Fruit fly (Drosophila melanogaster) whole organism, embryonic: ENCODE results near the gene CG31467.

Experiments used
- Bdp1 ChIP-seq: fragments of 200-800 bp; sonication (Bioruptor generic); optimal IDR thresholded peaks from 3 replicates; lab custom pipeline; 2016; ENCODE audit warnings: missing biosample characterization, missing genetic modification characterization
- BtbVII ChIP-seq: fragments of 200-800 bp; sonication (Bioruptor generic); optimal IDR thresholded peaks from 3 replicates; lab custom pipeline; 2017; ENCODE audit warnings: missing biosample characterization, mild to moderate bottlenecking, missing genetic modification characterization
- CG10274 ChIP-seq: fragments of 200-800 bp; sonication (Bioruptor generic); optimal IDR thresholded peaks from 3 replicates; lab custom pipeline; 2017; ENCODE audit warnings: missing biosample characterization, mild to moderate bottlenecking, missing genetic modification characterization
- CG10431 ChIP-seq: fragments of 200-800 bp; sonication (Bioruptor generic); optimal IDR thresholded peaks from 3 replicates; lab custom pipeline; 2018; ENCODE audit warnings: missing biosample characterization, mild to moderate bottlenecking, missing genetic modification characterization
- CG10565 ChIP-seq: fragments of 200-800 bp; sonication (Bioruptor generic); optimal IDR thresholded peaks from 3 replicates; lab custom pipeline; 2016; ENCODE audit warnings: missing biosample characterization, mild to moderate bottlenecking, missing genetic modification characterization
- CG11247 ChIP-seq: fragments of 200-800 bp; sonication (Bioruptor generic); IDR thresholded peaks from 2 replicates; pipeline ENCODE4 v1.3.6; 2022; ENCODE audit warnings: missing biosample characterization, missing genetic modification characterization
- CG12769 ChIP-seq: fragments of 200-800 bp; sonication (Bioruptor generic); optimal IDR thresholded peaks from 2 replicates; lab custom pipeline; 2019; ENCODE audit warnings: missing biosample characterization, mild to moderate bottlenecking, missing genetic modification characterization, moderate library complexity
- CG14860 ChIP-seq: fragments of 200-800 bp; sonication (Bioruptor generic); IDR thresholded peaks from 3 replicates; pipeline ENCODE4 v1.3.6; 2022; ENCODE audit warnings: missing biosample characterization, missing genetic modification characterization; ENCODE audit not compliant: partially characterized antibody
- CG16813 ChIP-seq: fragments of 200-800 bp; sonication (Bioruptor generic); IDR thresholded peaks from 3 replicates; pipeline ENCODE4 v1.3.6; 2022; ENCODE audit warnings: missing biosample characterization, missing genetic modification characterization; ENCODE audit not compliant: partially characterized antibody
- CG30020 ChIP-seq: fragments of 200-800 bp; optimal IDR thresholded peaks from 2 replicates; lab custom pipeline; 2019; ENCODE audit warnings: missing biosample characterization, mild to moderate bottlenecking, missing genetic modification characterization, moderate library complexity
- CG4404 ChIP-seq: fragments of 200-800 bp; sonication (Bioruptor generic); IDR thresholded peaks from 2 replicates; pipeline ENCODE4 v1.3.6; 2022; ENCODE audit warnings: missing biosample characterization, missing genetic modification characterization
- CG5180 ChIP-seq: fragments of 200-800 bp; sonication (Bioruptor generic); optimal IDR thresholded peaks from 3 replicates; lab custom pipeline; 2017; ENCODE audit warnings: missing biosample characterization, missing genetic modification characterization, mild to moderate bottlenecking, moderate library complexity, missing genetic modification reagents
- CG7745 ChIP-seq: fragments of 200-800 bp; sonication (Bioruptor generic); optimal IDR thresholded peaks from 2 replicates; lab custom pipeline; 2018; ENCODE audit warnings: missing biosample characterization, mild to moderate bottlenecking, missing genetic modification characterization, moderate library complexity
- CG8089 ChIP-seq: fragments of 200-800 bp; sonication (Bioruptor generic); optimal IDR thresholded peaks from 3 replicates; lab custom pipeline; 2016; ENCODE audit warnings: missing biosample characterization, missing genetic modification characterization
- D19B ChIP-seq: fragments of 200-800 bp; sonication (Bioruptor generic); optimal IDR thresholded peaks from 2 replicates; lab custom pipeline; 2017; ENCODE audit warnings: missing biosample characterization, mild to moderate bottlenecking, missing genetic modification characterization
- Dip2 ChIP-seq: fragments of 200-800 bp; sonication (Bioruptor generic); IDR thresholded peaks from 2 replicates; pipeline ENCODE4 v1.3.6; 2022; ENCODE audit warnings: missing biosample characterization, missing genetic modification characterization
- HLHmδ ChIP-seq: fragments of 200-800 bp; sonication (Bioruptor generic); optimal IDR thresholded peaks from 2 replicates; lab custom pipeline; 2018; ENCODE audit warnings: missing biosample characterization, mild to moderate bottlenecking, missing genetic modification characterization, moderate library complexity
- HmgD ChIP-seq: fragments of 200-800 bp; sonication (Bioruptor generic); optimal IDR thresholded peaks from 3 replicates; lab custom pipeline; 2016; ENCODE audit warnings: missing biosample characterization, missing genetic modification characterization
- Lpt ChIP-seq: fragments of >200 bp; optimal IDR thresholded peaks from 2 replicates; lab custom pipeline; 2018; ENCODE audit warnings: missing biosample characterization, missing genetic modification characterization
- Oaz ChIP-seq: fragments of 200-800 bp; sonication (Bioruptor generic); IDR thresholded peaks from 2 replicates; pipeline ENCODE4 v1.3.6; 2022; ENCODE audit warnings: missing biosample characterization, missing genetic modification characterization
- Oli ChIP-seq: fragments of 200-800 bp; sonication (Bioruptor generic); optimal IDR thresholded peaks from 2 replicates; lab custom pipeline; 2018; ENCODE audit warnings: missing biosample characterization, mild to moderate bottlenecking, missing genetic modification characterization, moderate library complexity
- Rx ChIP-seq: fragments of 200-800 bp; sonication (Bioruptor generic); IDR thresholded peaks from 2 replicates; pipeline ENCODE4 v1.3.6; 2022; ENCODE audit warnings: missing biosample characterization, missing genetic modification characterization
- Sox102F ChIP-seq: fragments of 200-800 bp; sonication (Bioruptor generic); optimal IDR thresholded peaks from 2 replicates; lab custom pipeline; 2018; ENCODE audit warnings: missing biosample characterization, mild to moderate bottlenecking, missing genetic modification characterization, moderate library complexity
- Xrp1 ChIP-seq: fragments of 200-800 bp; sonication (Bioruptor generic); IDR thresholded peaks from 2 replicates; pipeline ENCODE4 v1.3.6; 2022; ENCODE audit warnings: missing biosample characterization, missing genetic modification characterization
- ab ChIP-seq: fragments of 200-800 bp; sonication (Bioruptor generic); optimal IDR thresholded peaks from 2 replicates; lab custom pipeline; 2016; ENCODE audit warnings: missing biosample characterization, missing genetic modification characterization
- amos ChIP-seq: fragments of 200-800 bp; sonication (Bioruptor generic); IDR thresholded peaks from 2 replicates; pipeline ENCODE4 v1.3.6; 2022; ENCODE audit warnings: missing biosample characterization, missing genetic modification characterization; ENCODE audit not compliant: partially characterized antibody
- bcd ChIP-seq: fragments of 200-800 bp; sonication (Bioruptor generic); optimal IDR thresholded peaks from 2 replicates; lab custom pipeline; 2017; ENCODE audit warnings: missing biosample characterization, mild to moderate bottlenecking, missing genetic modification characterization
- bsh ChIP-seq, 2 experiments: fragments of 200-800 bp; sonication (Bioruptor generic); optimal IDR thresholded peaks; 2 replicates each; lab custom pipeline; 2017 to 2018; ENCODE audit warnings: mild to moderate bottlenecking in 2 of 2, missing biosample characterization in 2 of 2, missing genetic modification characterization in 2 of 2, moderate library complexity in 1 of 2
- chm ChIP-seq: fragments of 200-800 bp; sonication (Bioruptor generic); IDR thresholded peaks from 2 replicates; pipeline ENCODE4 v1.3.6; 2022; ENCODE audit warnings: missing biosample characterization, missing genetic modification characterization
- cwo ChIP-seq: fragments of 200-800 bp; sonication (Bioruptor generic); optimal IDR thresholded peaks from 3 replicates; lab custom pipeline; 2017; ENCODE audit warnings: missing biosample characterization, missing genetic modification characterization, mild to moderate bottlenecking, moderate library complexity, missing genetic modification reagents
- dmrt11E ChIP-seq: fragments of 200-800 bp; sonication (Bioruptor generic); optimal IDR thresholded peaks from 3 replicates; lab custom pipeline; 2018; ENCODE audit warnings: missing biosample characterization, mild to moderate bottlenecking, missing genetic modification characterization, moderate library complexity
- dpn ChIP-seq, 2 experiments: fragments of 200-800 bp; sonication (Bioruptor generic); optimal IDR thresholded peaks; 3 replicates each; lab custom pipeline; 2016; ENCODE audit warnings: missing biosample characterization in 2 of 2, missing genetic modification characterization in 2 of 2
- eve ChIP-seq, 2 experiments: fragments of >200 bp; optimal IDR thresholded peaks; 2 replicates each; lab custom pipeline; 2017; ENCODE audit warnings: missing biosample characterization in 2 of 2, missing genetic modification characterization in 2 of 2
- eyg ChIP-seq: fragments of 200-800 bp; sonication (Bioruptor generic); optimal IDR thresholded peaks from 3 replicates; lab custom pipeline; 2016; ENCODE audit warnings: missing biosample characterization, missing genetic modification characterization
- gsb ChIP-seq: fragments of 200-800 bp; sonication (Bioruptor generic); IDR thresholded peaks from 2 replicates; pipeline ENCODE4 v1.3.6; 2022; ENCODE audit warnings: missing biosample characterization, missing genetic modification characterization
- jumu ChIP-seq: fragments of 200-800 bp; sonication (Bioruptor generic); optimal IDR thresholded peaks from 3 replicates; lab custom pipeline; 2016; ENCODE audit warnings: missing biosample characterization, missing genetic modification characterization
- klu ChIP-seq: fragments of 200-800 bp; sonication (Bioruptor generic); IDR thresholded peaks from 2 replicates; pipeline ENCODE4 v1.3.6; 2022; ENCODE audit warnings: missing biosample characterization, missing genetic modification characterization
- lmd ChIP-seq: fragments of 200-800 bp; sonication (Bioruptor generic); IDR thresholded peaks from 2 replicates; pipeline ENCODE4 v1.3.6; 2022; ENCODE audit warnings: missing biosample characterization, missing genetic modification characterization
- pita ChIP-seq: fragments of 200-800 bp; sonication (Bioruptor generic); optimal IDR thresholded peaks from 2 replicates; lab custom pipeline; 2017; ENCODE audit warnings: missing biosample characterization, mild to moderate bottlenecking, missing genetic modification characterization
- prd ChIP-seq, 3 experiments: fragments of >200 bp in 2 of 3; fragments of 200-800 bp in 1 of 3; sonication (Bioruptor generic) in 1 of 3; optimal IDR thresholded peaks in 2 of 3; IDR thresholded peaks in 1 of 3; 2 replicates in 2 of 3; 3 replicates in 1 of 3; pipeline versions ENCODE4 v1.3.6 to Lab custom; 2017 to 2022; ENCODE audit warnings: missing biosample characterization in 1 of 3, missing genetic modification characterization in 1 of 3
- sens ChIP-seq: fragments of 200-800 bp; sonication (Bioruptor generic); peaks from one replicate; lab custom pipeline; 2016; ENCODE audit warnings: missing biosample characterization, missing genetic modification characterization
- tap ChIP-seq: fragments of 200-800 bp; optimal IDR thresholded peaks from 3 replicates; lab custom pipeline; 2019; ENCODE audit warnings: missing biosample characterization, mild to moderate bottlenecking, missing genetic modification characterization, moderate library complexity
- tio ChIP-seq: fragments of 200-800 bp; sonication (Bioruptor generic); optimal IDR thresholded peaks from 2 replicates; lab custom pipeline; 2017; ENCODE audit warnings: missing biosample characterization, missing genetic modification characterization, inconsistent platforms
- tup ChIP-seq: fragments of 200-800 bp; sonication (Bioruptor generic); optimal IDR thresholded peaks from 2 replicates; lab custom pipeline; 2016; ENCODE audit warnings: missing biosample characterization, mild to moderate bottlenecking, missing genetic modification characterization, moderate library complexity
- unc-4 ChIP-seq: fragments of 200-800 bp; sonication (Bioruptor generic); IDR thresholded peaks from 2 replicates; pipeline ENCODE4 v1.3.6; 2022; ENCODE audit warnings: missing biosample characterization, missing genetic modification characterization; ENCODE audit not compliant: partially characterized antibody
- usp ChIP-seq: fragments of >200 bp; optimal IDR thresholded peaks from 2 replicates; lab custom pipeline; 2017; ENCODE audit warnings: missing biosample characterization, missing genetic modification characterization
- vfl ChIP-seq: fragments of 200-800 bp; sonication (Bioruptor generic); optimal IDR thresholded peaks from 2 replicates; lab custom pipeline; 2016; ENCODE audit warnings: missing biosample characterization, missing genetic modification characterization
- vnd ChIP-seq: fragments of 200-800 bp; sonication (Bioruptor generic); IDR thresholded peaks from 3 replicates; pipeline ENCODE4 v1.3.6; 2022; ENCODE audit warnings: missing biosample characterization, missing genetic modification characterization; ENCODE audit not compliant: partially characterized antibody

The CG31467 gene

DNA sequence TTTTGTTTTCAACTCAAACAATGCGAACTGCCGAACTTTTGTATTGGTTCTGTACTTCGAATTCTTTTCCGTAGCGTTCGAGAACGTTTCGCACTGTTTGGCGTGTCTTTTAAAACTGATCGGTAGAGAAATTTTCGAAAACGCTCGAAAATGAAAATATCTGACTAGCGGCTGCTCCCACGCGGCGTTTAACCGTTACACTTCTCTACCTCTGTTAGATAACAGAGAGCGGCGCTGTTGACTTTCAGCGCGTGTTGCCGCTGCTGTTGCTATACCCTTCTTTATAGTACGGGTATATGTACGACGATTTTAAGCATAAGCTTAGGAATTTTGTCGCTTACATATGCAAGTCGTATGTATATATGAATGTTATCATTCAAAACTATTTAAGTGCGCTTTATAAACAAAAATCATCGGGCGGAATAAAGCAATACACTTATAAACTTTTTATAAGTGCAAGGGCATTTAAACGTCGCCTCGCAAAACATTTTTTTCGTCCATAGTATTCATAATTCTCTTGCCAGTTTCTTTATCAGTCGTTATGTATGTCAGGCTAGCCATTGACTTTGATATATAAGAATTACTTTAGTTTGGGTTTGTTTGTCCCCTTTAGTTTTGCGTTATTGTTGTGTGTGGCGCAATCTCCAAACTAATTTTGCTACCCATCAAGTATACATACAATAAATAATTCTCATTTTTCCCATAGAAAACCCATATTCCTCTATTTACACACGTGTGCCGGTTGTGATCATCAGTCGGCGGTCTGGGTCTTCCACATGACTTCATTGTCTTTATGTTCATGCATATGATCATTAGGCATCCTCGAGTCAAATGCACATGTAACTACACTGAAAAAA, 25.6 kb downstream of the CG31467 start, which contains the start of gene Phyhd1 (continued):
- peak; percentile 84 for TF ChIP-seq ab (GFP tag; lab: Kevin White, UChicago)
- peak; percentile 93 for TF ChIP-seq tio (GFP tag; lab: Kevin White, UChicago)
- peak; percentile 70 for TF ChIP-seq CG10274 (GFP tag; lab: Kevin White, UChicago)
- TF ChIP-seq usp (GFP tag; lab: Kevin White, UChicago), result no peak
- TF ChIP-seq pita (GFP tag; lab: Kevin White, UChicago), result no peak
- TF ChIP-seq Sox102F, result peak; percentile 96
- TF ChIP-seq D19B (GFP tag; lab: Kevin White, UChicago), result peak; percentile 87
- no peak for TF ChIP-seq HLHmδ (GFP tag; lab: Kevin White, UChicago)
- TF ChIP-seq jumu (GFP tag; lab: Kevin White, UChicago), result peak; percentile 94
- no peak for TF ChIP-seq amos (GFP tag; lab: Robert Waterston, UW)
- peak; percentile 97 for TF ChIP-seq Xrp1 (GFP tag; lab: Robert Waterston, UW)
- peak; percentile 97 for TF ChIP-seq lmd (GFP tag; lab: Robert Waterston, UW)
- TF ChIP-seq unc-4, result no peak
- peak; percentile 89 for TF ChIP-seq klu (GFP tag; lab: Robert Waterston, UW)
- TF ChIP-seq tup, result peak; percentile 85
- peak; percentile 95 for TF ChIP-seq vfl (GFP tag; lab: Kevin White, UChicago)
- peak; percentile 88 for TF ChIP-seq gsb (GFP tag; lab: Robert Waterston, UW)
- peak; percentile 98 for TF ChIP-seq chm (GFP tag; lab: Robert Waterston, UW)
- peak; percentile 82 for TF ChIP-seq CG4404
- TF ChIP-seq CG11247 (GFP tag; lab: Robert Waterston, UW), result peak; percentile 90
- TF ChIP-seq CG10431 (GFP tag; lab: Kevin White, UChicago), result peak; percentile 24
- TF ChIP-seq Dip2, result peak; percentile 34; the same call in 1 of the 2 replicates
- peak; percentile 34 for TF ChIP-seq CG7745 (tag; lab: Kevin White, UChicago)
- TF ChIP-seq prd (optimal IDR thresholded peaks at IDR 0.05; lab: Kevin White, UChicago), result no peak
- TF ChIP-seq prd (GFP tag; IDR thresholded peaks at IDR 0.05; lab: Robert Waterston, UW), result peak; percentile 96
- TF ChIP-seq CG16813 (GFP tag; lab: Robert Waterston, UW), result no peak
- TF ChIP-seq eve (GFP tag; optimal IDR thresholded peaks at IDR 0.05; lab: Kevin White, UChicago), result peak in 1 of 2 experiments; percentile 82
- TF ChIP-seq cwo (GFP tag; lab: Kevin White, UChicago), result peak; percentile 92
- peak; percentile 94 for TF ChIP-seq dmrt11E (tag; lab: Kevin White, UChicago)
- TF ChIP-seq CG14860 (GFP tag; lab: Robert Waterston, UW), result no peak
- peak; percentile 70 for TF ChIP-seq CG5180 (GFP tag; lab: Kevin White, UChicago)
- peak; percentile 59 to 97 for TF ChIP-seq bsh (GFP tag; optimal IDR thresholded peaks at IDR 0.05; lab: Kevin White, UChicago)
- peak; percentile 84 for TF ChIP-seq CG10565
- peak; percentile 94 for TF ChIP-seq BtbVII (GFP tag; lab: Kevin White, UChicago)
- TF ChIP-seq Oaz, result peak; percentile 89
- peak; percentile 98 for TF ChIP-seq sens (GFP tag; lab: Kevin White, UChicago)
- TF ChIP-seq Oli (tag; lab: Kevin White, UChicago), result peak; percentile 96
- TF ChIP-seq tap (tag; lab: Kevin White, UChicago), result peak; percentile 93
- peak; percentile 90 for TF ChIP-seq Rx (GFP tag; lab: Robert Waterston, UW)
- peak; percentile 30 for TF ChIP-seq CG30020
- peak; percentile 84 for TF ChIP-seq Bdp1 (GFP tag; lab: Kevin White, UChicago)
- TF ChIP-seq CG12769 (tag; lab: Kevin White, UChicago), result peak; percentile 97
- peak; percentile 95 for TF ChIP-seq HmgD (GFP tag; lab: Kevin White, UChicago)
- TF ChIP-seq Lpt (GFP tag; lab: Kevin White, UChicago), result no peak
- peak; percentile 90 to 95 for TF ChIP-seq dpn (GFP tag; optimal IDR thresholded peaks at IDR 0.05; lab: Kevin White, UChicago)
- TF ChIP-seq eyg (GFP tag; lab: Kevin White, UChicago), result peak; percentile 92
- peak; percentile 94 for TF ChIP-seq CG8089
- TF ChIP-seq bcd (GFP tag; lab: Kevin White, UChicago), result peak; percentile 95
- no peak for TF ChIP-seq vnd (GFP tag; lab: Robert Waterston, UW)
